Worm (Caenorhabditis elegans) whole organism, early embryonic: Measurements from ENCODE around the gene pqn-51.

ENCODE experiments used
- B0310.2 ChIP-seq: sonication (generic microtip); optimal IDR thresholded peaks from 2 replicates; lab custom pipeline; 2016; ENCODE audit warnings: mild to moderate bottlenecking, missing genetic modification characterization, missing compliant biosample characterization
- aly-1 ChIP-seq: sonication (generic microtip); optimal IDR thresholded peaks from 2 replicates; lab custom pipeline; 2016; ENCODE audit warnings: missing genetic modification characterization, missing compliant biosample characterization
- ama-1 ChIP-seq: fragments of 150-350 bp; optimal IDR thresholded peaks from 2 replicates; lab custom pipeline; 2014
- ceh-13 ChIP-seq: fragments of 200-800 bp; sonication (Bioruptor generic); optimal IDR thresholded peaks from 2 replicates; lab custom pipeline; 2018; ENCODE audit warnings: mild to moderate bottlenecking, missing genetic modification characterization, missing compliant biosample characterization
- ceh-36 ChIP-seq: sonication (generic microtip); optimal IDR thresholded peaks from 2 replicates; lab custom pipeline; 2016; ENCODE audit warnings: missing genetic modification characterization, inconsistent platforms, missing compliant biosample characterization
- ets-7 ChIP-seq: sonication (generic microtip); optimal IDR thresholded peaks from 2 replicates; lab custom pipeline; 2016; ENCODE audit warnings: missing genotype, missing genetic modification characterization, missing compliant biosample characterization
- flt-1 ChIP-seq: fragments of 200-800 bp; sonication (Bioruptor generic); IDR thresholded peaks from 2 replicates; pipeline ENCODE4 v1.3.6; 2022; ENCODE audit warnings: missing genetic modification characterization, missing compliant biosample characterization
- hmbx-1 ChIP-seq: sonication (generic microtip); optimal IDR thresholded peaks from 2 replicates; lab custom pipeline; 2016; ENCODE audit warnings: mild to moderate bottlenecking, missing genetic modification characterization, missing compliant biosample characterization
- hmg-4 ChIP-seq: fragments of 200-800 bp; sonication (Bioruptor generic); optimal IDR thresholded peaks from 2 replicates; lab custom pipeline; 2018; ENCODE audit warnings: mild to moderate bottlenecking, missing genetic modification characterization, missing compliant biosample characterization
- hnd-1 ChIP-seq: sonication (generic microtip); optimal IDR thresholded peaks from 2 replicates; lab custom pipeline; 2016; ENCODE audit warnings: missing genetic modification characterization, missing compliant biosample characterization
- sea-1 ChIP-seq: fragments of 200-800 bp; sonication (Bioruptor generic); conservative IDR thresholded peaks from 2 replicates; pipeline ENCODE4 v1.3.6; 2022; ENCODE audit warnings: missing genetic modification characterization, missing compliant biosample characterization
- tbx-11 ChIP-seq: fragments of 200-800 bp; sonication (Bioruptor generic); IDR thresholded peaks from 2 replicates; pipeline ENCODE4 v1.3.6; 2022; ENCODE audit warnings: missing genetic modification characterization, missing compliant biosample characterization
- tra-4 ChIP-seq: sonication (generic microtip); optimal IDR thresholded peaks from 2 replicates; lab custom pipeline; 2017; ENCODE audit warnings: missing genetic modification characterization, missing compliant biosample characterization

- TF ChIP-seq ets-7 (tag; lab: Kevin White, UChicago) (no peak), ceh-13 (GFP tag; lab: Kevin White, UChicago) (no peak), sea-1 (no peak), ama-1 (lab: Kevin White, UChicago) (no peak), hmbx-1 (no peak), flt-1 (GFP tag; lab: Robert Waterston, UW) (no peak), B0310.2 (tag; lab: Kevin White, UChicago) (no peak), hnd-1 (tag; lab: Kevin White, UChicago) (no peak), ceh-36 (tag; lab: Kevin White, UChicago) (no peak), tra-4 (tag; lab: Kevin White, UChicago) (no peak), tbx-11 (GFP tag; lab: Robert Waterston, UW) (no peak), aly-1 (tag; lab: Kevin White, UChicago) (no peak), hmg-4 (GFP tag; lab: Kevin White, UChicago) (no peak)
These were observed 15.5 kb downstream of the pqn-51 start, which contains the start of gene mlk-1 for ce11 chrV:5064761-5065421.
